Worm (Caenorhabditis elegans) whole organism, late embryonic: Measurements from ENCODE around the gene F23H11.5.

Experiments used
- K09A11.1 ChIP-seq: sonication (generic microtip); optimal IDR thresholded peaks from 2 replicates; lab custom pipeline; 2017; ENCODE audit warnings: antibody characterized with exemption, mild to moderate bottlenecking, missing genetic modification characterization, missing compliant biosample characterization; ENCODE audit not compliant: insufficient read depth
- ceh-18 ChIP-seq: sonication (generic microtip); optimal IDR thresholded peaks from 2 replicates; lab custom pipeline; 2016; ENCODE audit warnings: missing genetic modification characterization, missing compliant biosample characterization
- nhr-11 ChIP-seq: fragments of 150-350 bp; optimal IDR thresholded peaks from 2 replicates; lab custom pipeline; 2014; ENCODE audit warnings: missing biosample characterization, missing genetic modification characterization

ce11 chrIII:868866-869265, 41.5 kb downstream of the F23H11.5 start:
- TF ChIP-seq nhr-11 (tag; lab: Kevin White, UChicago) (no peak), ceh-18 (tag; lab: Kevin White, UChicago) (no peak), K09A11.1 (tag; lab: Kevin White, UChicago) (no peak)
